Worm (Caenorhabditis elegans) whole organism, L4/young adult: ENCODE results near the gene warf-1.

Experiments used
- W03F9.2 ChIP-seq: fragments of 150-350 bp; optimal IDR thresholded peaks from 2 replicates; lab custom pipeline; 2014; ENCODE audit warnings: missing biosample characterization, missing genetic modification characterization
- dao-5 ChIP-seq: sonication (generic microtip); optimal IDR thresholded peaks from 2 replicates; lab custom pipeline; 2016; ENCODE audit warnings: missing genotype, missing genetic modification characterization, moderate library complexity, missing compliant biosample characterization
- him-1 ChIP-seq: sonication (generic microtip); optimal IDR thresholded peaks from 2 replicates; lab custom pipeline; 2016; ENCODE audit warnings: missing genotype, missing genetic modification reagents, missing genetic modification characterization, missing compliant biosample characterization

Gene warf-1

DNA sequence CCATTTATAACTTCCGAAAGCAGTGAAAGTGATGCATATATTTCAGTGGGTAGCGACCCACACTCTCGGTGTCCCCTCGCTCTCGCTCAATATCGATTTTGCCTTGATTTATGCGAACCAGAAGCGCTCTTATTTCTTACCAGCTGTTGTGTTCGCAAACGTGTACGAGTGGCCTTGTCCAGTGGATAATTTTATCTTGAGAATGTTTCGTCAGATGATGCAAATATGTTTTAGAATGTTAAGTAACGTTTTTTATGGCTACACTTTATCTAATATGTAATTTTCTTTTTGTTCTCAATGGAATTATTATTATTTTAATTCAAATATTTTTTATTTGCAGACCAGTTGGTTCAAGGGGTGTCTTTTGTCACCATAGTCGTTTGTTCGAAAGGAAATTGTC, 1.6 kb upstream of the warf-1 start, which contains the start of gene plp-1:
Gene plp-1 (plus strand): TSS at position 341 of the 400 bp plus-strand sequence.
- TF ChIP-seq dao-5 (tag; lab: Kevin White, UChicago), result no peak

DNA sequence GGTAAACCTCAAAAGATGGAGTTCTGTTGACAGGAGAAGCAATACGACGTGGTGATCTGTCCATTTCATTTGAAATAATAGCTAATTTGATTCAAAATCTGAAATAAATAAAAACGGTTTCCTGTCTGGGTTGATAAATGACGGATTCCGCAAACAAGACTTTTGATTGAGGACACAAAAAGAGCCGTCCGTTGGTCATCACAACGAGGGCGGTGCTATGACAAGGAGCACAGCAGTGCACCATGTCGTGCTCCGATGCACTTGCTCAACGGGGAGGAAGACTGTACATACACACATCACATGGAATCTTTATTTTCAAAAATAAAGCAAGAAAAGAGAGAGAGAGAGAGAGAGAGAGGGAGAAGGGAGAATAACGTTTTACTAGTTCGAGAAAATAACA, 7.2 kb downstream of the warf-1 start, which contains the start of gene nep-16:
Gene nep-16 (minus strand): TSS at position 101 of the 400 bp plus-strand sequence.
- TF ChIP-seq W03F9.2 (tag; lab: Kevin White, UChicago), result no peak
- TF ChIP-seq dao-5 (tag; lab: Kevin White, UChicago), result no peak
- no peak for TF ChIP-seq him-1 (tag; lab: Kevin White, UChicago)

DNA sequence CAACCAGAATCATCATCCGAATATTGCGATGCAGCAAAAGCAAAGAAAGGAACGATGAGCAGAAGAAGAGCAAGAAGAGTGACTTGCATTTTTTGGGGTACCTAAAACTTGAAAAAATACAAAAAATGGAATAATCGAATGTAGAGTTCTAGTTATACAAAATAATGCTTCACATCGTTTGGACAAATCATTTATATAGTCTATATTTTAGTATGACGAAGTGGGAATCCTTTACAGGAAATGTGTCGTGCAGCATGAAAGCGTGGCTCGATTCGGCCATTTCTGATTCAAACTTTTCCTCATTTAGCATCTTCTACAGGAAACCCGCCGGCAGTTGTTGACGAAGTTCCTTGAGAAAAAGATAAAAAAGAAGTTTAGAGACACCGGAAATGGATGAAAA, 8.4 kb downstream of the warf-1 start, which contains the start of gene nlp-20:
Gene nlp-20 (minus strand): TSS at position 101 of the 400 bp plus-strand sequence.
- TF ChIP-seq him-1 (tag; lab: Kevin White, UChicago) (no peak), dao-5 (tag; lab: Kevin White, UChicago) (no peak), W03F9.2 (tag; lab: Kevin White, UChicago) (no peak)

DNA sequence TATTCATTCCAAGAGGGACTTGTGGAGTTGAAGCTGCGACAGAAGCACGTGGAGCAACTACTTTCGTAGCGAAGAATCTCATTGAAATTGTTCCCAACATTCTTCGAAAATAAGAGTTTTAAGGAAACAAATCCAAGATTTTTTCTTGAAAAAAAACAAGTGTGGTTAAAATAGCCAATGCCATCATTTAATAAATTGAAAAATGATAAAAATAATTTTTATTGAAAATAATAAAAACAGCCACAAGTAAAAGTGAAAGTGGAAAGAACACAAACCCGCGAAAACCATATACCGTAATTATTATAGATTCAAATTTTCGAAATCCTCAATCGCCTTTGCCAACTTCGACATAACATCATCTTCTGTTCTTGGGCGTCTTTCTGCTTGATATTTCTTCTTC, 11.5 kb downstream of the warf-1 start, which contains the start of gene hmg-5:
Gene hmg-5 (minus strand): TSS at position 101 of the 400 bp plus-strand sequence.
- TF ChIP-seq W03F9.2 (tag; lab: Kevin White, UChicago) (no peak), dao-5 (tag; lab: Kevin White, UChicago) (no peak), him-1 (tag; lab: Kevin White, UChicago) (no peak)

DNA sequence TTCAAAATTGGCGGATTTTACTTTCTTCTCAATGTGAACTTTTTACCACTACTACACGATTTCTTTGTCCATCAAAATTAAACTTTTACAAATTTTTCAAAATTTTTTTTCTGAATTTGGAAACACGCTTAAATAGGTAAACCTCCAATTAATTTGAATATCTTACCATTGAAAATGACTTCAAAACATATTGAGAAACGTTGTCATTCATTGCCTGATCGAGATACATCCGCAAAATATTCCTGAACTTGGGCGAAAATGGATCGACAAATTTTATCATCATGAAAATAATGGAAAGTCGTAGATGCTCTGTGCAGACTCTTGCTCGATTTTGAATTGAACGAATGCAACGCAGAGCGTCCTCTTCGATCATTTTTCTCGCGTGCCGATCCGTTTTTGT, 12.3 kb downstream of the warf-1 start:
- TF ChIP-seq him-1 (tag; lab: Kevin White, UChicago) (no peak), dao-5 (tag; lab: Kevin White, UChicago) (no peak), W03F9.2 (tag; lab: Kevin White, UChicago) (no peak)

DNA sequence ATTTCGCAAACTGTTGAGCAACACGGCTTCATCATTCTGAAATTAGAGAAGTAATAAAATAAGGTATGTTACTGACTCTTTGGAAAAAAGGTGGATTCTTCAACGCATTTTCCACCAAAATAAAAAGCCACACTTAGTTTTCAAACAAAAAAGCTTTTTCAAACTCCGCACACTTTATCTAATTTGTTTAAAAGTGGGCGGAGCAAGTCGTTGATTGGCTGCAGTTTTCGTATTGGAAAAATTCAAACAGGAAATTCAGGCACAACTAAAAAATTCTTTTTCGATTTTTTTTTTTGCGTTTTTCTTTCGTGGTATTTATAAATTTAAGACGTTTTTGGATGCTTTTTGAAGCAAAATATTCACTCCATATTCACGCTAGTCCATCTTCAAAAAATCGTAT, 15.8 kb downstream of the warf-1 start:
- no peak for TF ChIP-seq him-1 (tag; lab: Kevin White, UChicago)
- no peak for TF ChIP-seq dao-5 (tag; lab: Kevin White, UChicago)
- TF ChIP-seq W03F9.2 (tag; lab: Kevin White, UChicago), result no peak

DNA sequence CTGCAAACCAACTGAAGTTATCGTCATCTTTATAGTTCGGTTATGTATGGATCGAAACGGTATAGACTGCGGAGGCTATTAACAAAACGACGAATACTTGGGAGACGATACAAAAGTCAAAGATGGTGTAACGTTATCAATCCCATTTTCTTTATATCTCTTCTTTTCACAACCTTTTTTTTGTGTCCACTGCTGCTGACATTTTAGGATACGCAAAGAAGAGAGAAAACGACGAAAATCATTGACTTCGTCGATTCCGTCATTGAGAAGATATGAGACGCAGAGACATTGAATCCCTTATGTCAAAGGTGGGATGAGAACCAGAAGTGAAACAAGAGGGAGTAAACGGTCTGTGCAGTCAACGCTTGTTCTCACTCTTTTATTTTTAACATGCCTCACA, 16.5 kb downstream of the warf-1 start, which contains the start of gene cima-1:
Gene cima-1 (plus strand): TSS at position 340 of the 400 bp plus-strand sequence.
- no peak for TF ChIP-seq dao-5 (tag; lab: Kevin White, UChicago)
- no peak for TF ChIP-seq W03F9.2 (tag; lab: Kevin White, UChicago)
- no peak for TF ChIP-seq him-1 (tag; lab: Kevin White, UChicago)

DNA sequence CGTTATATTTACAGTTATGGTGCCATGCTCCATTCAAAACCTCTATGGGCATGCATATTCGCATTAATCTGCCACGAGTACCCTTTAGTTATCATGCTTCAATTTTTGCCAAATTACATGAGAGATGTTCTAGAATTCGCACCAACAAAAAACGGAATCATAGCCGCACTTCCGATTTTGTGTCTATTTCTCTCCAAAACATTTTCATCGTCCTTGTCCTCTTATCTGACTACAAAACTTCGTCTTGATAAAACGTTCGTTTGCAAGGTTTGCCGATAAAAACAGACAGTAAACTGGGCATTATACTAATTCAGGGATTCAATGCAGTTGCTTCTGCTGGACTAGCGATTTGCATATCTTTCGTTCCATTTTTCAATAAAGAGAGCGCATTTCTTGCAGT, 18.6 kb downstream of the warf-1 start:
- TF ChIP-seq W03F9.2 (tag; lab: Kevin White, UChicago), result no peak
- no peak for TF ChIP-seq him-1 (tag; lab: Kevin White, UChicago)
- TF ChIP-seq dao-5 (tag; lab: Kevin White, UChicago), result no peak

DNA sequence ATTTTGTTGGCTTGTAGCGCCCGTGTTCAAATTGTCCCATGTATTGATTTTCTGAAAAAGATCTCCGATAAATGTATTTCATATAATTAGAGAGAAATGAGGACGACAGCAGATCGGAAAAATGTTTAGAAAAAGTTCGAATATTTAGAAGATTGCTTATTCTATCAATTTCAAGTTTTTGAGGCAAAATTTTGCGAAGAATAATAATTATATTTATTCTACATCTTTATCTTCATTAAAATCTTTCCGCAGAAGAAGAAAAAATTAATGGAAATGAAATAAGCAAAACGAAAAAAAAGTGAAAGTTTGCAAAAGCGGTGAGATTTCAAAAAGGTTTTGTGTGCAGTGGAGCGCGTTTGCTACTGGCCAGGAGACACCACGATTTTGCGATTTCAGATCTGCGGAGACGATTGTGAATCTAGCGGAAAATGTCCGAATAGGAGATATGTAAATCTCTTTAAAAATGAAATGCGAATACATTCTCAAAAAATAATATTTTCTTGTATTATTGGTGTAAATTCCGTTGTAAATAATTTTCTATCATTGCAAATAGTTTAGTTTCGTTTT, 19.7 kb downstream of the warf-1 start, which contains the start of gene nrde-4:
Gene nrde-4 (minus strand): TSS at position 51 of the 567 bp plus-strand sequence.
- TF ChIP-seq W03F9.2 (tag; lab: Kevin White, UChicago) (peak; percentile 70), dao-5 (tag; lab: Kevin White, UChicago) (no peak)

DNA sequence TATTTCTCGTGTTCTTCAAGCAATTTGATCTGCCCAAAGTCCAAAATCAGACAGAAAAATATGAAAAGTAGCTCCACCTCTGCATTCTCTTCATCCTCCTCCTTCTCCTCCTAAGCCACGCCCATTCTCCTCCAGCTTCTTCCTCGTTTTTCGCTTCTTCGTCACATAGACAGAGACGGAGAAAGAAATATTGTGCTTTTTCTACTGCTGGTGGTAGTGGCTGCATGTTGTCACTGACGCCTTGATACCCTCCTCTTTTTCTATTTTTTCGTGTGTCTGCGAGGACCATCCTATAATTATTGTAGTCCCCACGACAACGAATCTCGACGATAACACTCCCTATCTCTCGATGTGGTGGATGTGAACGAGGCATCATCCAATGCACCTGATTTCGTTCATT, 24.0 kb downstream of the warf-1 start, which contains the start of gene C08G9.1:
Gene C08G9.1 (plus strand): TSS at position 175 of the 400 bp plus-strand sequence.
- no peak for TF ChIP-seq dao-5 (tag; lab: Kevin White, UChicago)
- TF ChIP-seq him-1 (tag; lab: Kevin White, UChicago), result no peak
- TF ChIP-seq W03F9.2 (tag; lab: Kevin White, UChicago), result no peak

DNA sequence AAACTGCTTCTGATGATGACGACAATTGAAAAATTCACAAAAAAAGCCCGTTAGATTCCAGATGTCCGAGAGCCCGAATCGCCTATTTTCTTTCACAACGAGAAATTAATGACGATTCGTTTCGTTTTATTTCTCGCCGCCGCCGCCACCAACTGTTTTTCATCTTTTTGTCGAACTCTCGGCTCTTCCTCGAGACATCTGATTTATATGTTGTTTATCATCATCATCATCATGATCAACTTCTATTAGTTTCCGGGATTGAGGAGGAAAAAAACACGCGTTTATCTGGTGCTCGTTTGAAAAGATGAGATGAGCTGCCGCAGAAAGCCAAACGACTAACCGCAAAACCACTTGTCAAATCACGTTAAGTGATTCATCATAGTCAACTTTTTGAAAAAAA, 24.9 kb downstream of the warf-1 start:
- TF ChIP-seq him-1 (tag; lab: Kevin White, UChicago) (no peak), dao-5 (tag; lab: Kevin White, UChicago) (no peak), W03F9.2 (tag; lab: Kevin White, UChicago) (no peak)

DNA sequence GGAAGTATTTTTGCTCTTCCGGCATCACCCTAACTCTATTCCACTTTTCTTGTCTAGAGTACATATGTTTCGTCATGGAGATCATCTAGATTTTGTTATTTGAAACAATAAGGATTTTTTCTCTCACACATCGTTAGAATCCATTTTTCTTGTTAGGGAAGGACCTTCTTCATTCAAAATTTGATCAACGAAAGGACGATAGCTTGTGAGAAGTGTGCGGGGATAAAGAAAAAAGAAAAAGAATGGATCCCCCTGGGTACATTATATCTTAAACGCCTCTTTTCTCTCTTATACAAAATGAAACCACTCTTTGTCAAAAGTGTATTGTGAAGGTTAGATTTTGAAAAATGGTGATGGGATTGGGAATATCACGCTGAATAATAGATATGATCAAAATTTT, 27.0 kb downstream of the warf-1 start:
- no peak for TF ChIP-seq dao-5 (tag; lab: Kevin White, UChicago)
- no peak for TF ChIP-seq him-1 (tag; lab: Kevin White, UChicago)
- TF ChIP-seq W03F9.2 (tag; lab: Kevin White, UChicago), result no peak

DNA sequence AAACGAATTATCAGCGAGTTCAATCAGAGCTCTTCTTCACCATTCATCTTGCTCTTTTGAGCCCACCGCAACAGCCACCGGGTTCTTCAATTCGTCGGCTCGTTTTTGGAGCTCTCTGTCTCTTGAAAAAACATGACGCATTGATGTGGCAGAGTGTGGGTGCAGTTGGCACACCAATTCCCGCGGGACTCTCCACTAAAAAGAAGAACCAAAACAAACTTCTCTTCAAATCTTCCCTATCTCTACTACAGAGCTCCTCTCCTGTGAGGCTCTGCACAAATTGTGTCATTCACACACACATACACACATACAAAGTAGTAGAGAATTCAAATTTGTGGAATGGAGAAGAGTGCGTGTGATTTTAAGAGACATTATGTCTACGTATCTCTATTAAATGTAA, 28.4 kb downstream of the warf-1 start:
- TF ChIP-seq dao-5 (tag; lab: Kevin White, UChicago) (no peak), W03F9.2 (tag; lab: Kevin White, UChicago) (no peak), him-1 (tag; lab: Kevin White, UChicago) (peak; percentile 43)

DNA sequence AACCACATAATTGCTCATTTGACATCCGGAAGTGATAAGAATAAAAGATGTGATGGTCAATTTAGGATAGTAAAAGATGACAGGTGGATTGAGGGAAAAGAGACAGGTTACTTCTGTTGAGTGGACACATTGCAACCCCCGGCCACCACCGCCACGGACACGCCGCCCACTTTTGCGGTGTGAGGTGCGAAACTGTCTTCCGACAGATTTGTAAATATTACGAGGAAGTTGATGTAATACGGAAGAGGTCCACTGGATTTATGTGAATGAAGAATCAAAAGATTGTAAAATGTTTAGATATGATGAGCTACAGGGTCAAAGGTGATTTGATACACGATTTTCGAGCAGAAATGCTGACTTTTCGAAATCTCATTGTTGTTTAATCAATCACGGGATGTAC, 38.3 kb downstream of the warf-1 start, which contains the start of gene C08G9.2:
Gene C08G9.2 (minus strand): TSS at position 101 of the 400 bp plus-strand sequence.
- TF ChIP-seq him-1 (tag; lab: Kevin White, UChicago) (no peak), dao-5 (tag; lab: Kevin White, UChicago) (no peak)
